Fruit fly (Drosophila melanogaster) ovary, adult (tissue): ENCODE measurements around the gene CG1677.
A peak's percentile ranks its signal among the peaks of the same experiment; 100 is the strongest.

Source experiments
- CG17801 ChIP-seq: fragments of 200-800 bp; optimal IDR thresholded peaks from 2 replicates; lab custom pipeline; 2019; ENCODE audit warnings: missing biosample characterization, mild to moderate bottlenecking, missing genetic modification characterization, moderate library complexity; ENCODE audit not compliant: partially characterized antibody

CG1677 gene

dm6 chrX:7335524-7335991 lies 70.0 kb downstream of the CG1677 start:
- TF ChIP-seq CG17801 = no peak

- TF ChIP-seq CG17801 = peak; percentile 83
Measured at dm6 chrX:7334801-7335176, 70.8 kb downstream of the CG1677 start.

dm6 chrX:7333858-7334800 lies 71.5 kb downstream of the CG1677 start:
- peak; percentile 32 for TF ChIP-seq CG17801

- TF ChIP-seq CG17801 = no peak
Measured at dm6 chrX:7333298-7333743, 72.3 kb downstream of the CG1677 start.

- no peak for TF ChIP-seq CG17801
Measured at dm6 chrX:7332493-7332892, 73.1 kb downstream of the CG1677 start.

- no peak for TF ChIP-seq CG17801
Measured at dm6 chrX:7332091-7332490, 73.5 kb downstream of the CG1677 start, which contains the start of gene CG42780. Gene CG42780, minus strand, starts transcription at chrX:7332191.

dm6 chrX:7328746-7329145 lies 76.9 kb downstream of the CG1677 start, which contains the start of gene Acsf3:
Gene Acsf3, plus strand, starts transcription at chrX:7329046.
- TF ChIP-seq CG17801 = no peak

dm6 chrX:7324816-7325246 lies 80.8 kb downstream of the CG1677 start:
- peak; percentile 98 for TF ChIP-seq CG17801

- TF ChIP-seq CG17801 = no peak
Measured at dm6 chrX:7323649-7324511, 81.7 kb downstream of the CG1677 start, which contains the start of the genes Atg5 and Dok. Gene Atg5, minus strand, starts transcription at chrX:7323770. Gene Dok, plus strand, starts transcription at chrX:7324214.

- no peak for TF ChIP-seq CG17801
Measured at dm6 chrX:7321829-7322228, 83.8 kb downstream of the CG1677 start.

dm6 chrX:7320455-7321224 lies 85.0 kb downstream of the CG1677 start:
- TF ChIP-seq CG17801 = no peak

dm6 chrX:7319703-7320088 lies 85.9 kb downstream of the CG1677 start:
- TF ChIP-seq CG17801 = no peak

dm6 chrX:7319053-7319702 lies 86.4 kb downstream of the CG1677 start:
- peak; percentile 55 for TF ChIP-seq CG17801

dm6 chrX:7318464-7318863 lies 87.1 kb downstream of the CG1677 start:
- TF ChIP-seq CG17801 = no peak
